Fruit fly (Drosophila melanogaster) Kc167 (cell line): Measurements from ENCODE around the gene CG15399.

Source experiments
- Myc ChIP-seq: fragments of >200 bp; optimal IDR thresholded peaks from 2 replicates; lab custom pipeline; 2017; ENCODE audit warnings: missing external identifiers
- Sin3A ChIP-seq: fragments of >200 bp; optimal IDR thresholded peaks from 2 replicates; lab custom pipeline; 2018; ENCODE audit warnings: missing external identifiers
- h ChIP-seq: fragments of >200 bp; optimal IDR thresholded peaks from 3 replicates; lab custom pipeline; 2018; ENCODE audit warnings: missing external identifiers
- insv ChIP-seq: fragments of >200 bp; optimal IDR thresholded peaks from 3 replicates; lab custom pipeline; 2018; ENCODE audit warnings: missing external identifiers
- psq ChIP-seq: fragments of >200 bp; optimal IDR thresholded peaks from 2 replicates; lab custom pipeline; 2017; ENCODE audit warnings: missing external identifiers
- ttk ChIP-seq: sonication (Bioruptor generic); optimal IDR thresholded peaks from 2 replicates; lab custom pipeline; 2017; ENCODE audit warnings: missing external identifiers

Gene CG15399

DNA sequence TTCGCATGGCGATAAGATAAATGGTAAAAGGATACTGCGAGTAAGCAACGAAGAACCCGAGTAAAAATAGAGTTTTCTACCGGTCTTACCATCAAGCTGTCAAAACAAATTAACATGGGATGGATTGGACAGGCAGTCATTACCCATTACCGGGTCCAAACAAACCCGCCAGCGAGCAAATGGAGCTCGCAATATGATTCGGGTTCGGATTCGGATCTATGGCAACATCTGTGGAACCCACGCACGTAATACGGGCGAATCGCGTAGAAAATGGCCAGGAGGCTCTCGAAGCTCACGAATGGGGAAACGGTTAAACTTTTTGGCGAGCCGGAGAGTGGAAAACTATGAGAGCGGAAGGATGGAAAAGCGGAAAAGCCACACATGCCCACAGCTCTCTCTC is 25.6 kb upstream of the CG15399 start:
- TF ChIP-seq h (lab: Kevin White, UChicago) (no peak), Myc (lab: Kevin White, UChicago) (no peak), psq (lab: Kevin White, UChicago) (no peak), insv (no peak), ttk (lab: Kevin White, UChicago) (no peak), Sin3A (lab: Kevin White, UChicago) (no peak)

DNA sequence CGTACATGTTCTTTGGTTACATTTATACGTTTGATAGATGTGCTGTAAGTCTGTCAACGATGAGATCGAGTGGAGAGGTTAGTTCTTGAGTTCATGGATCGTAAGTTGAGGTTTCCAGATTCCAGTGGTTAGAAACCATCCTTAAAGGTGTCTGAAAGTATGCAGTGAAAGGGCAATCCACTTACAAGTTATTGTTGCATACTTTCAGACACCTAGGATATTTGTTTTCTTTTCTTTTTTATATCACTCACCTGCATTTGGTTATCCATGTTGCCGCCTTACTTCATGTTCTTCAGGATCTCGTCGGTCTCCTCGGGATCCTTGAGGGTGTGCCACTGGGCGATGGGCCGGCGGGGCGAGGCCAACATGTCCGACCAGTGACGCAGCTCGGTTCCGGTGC is 11.2 kb upstream of the CG15399 start:
- TF ChIP-seq ttk (lab: Kevin White, UChicago) (no peak), insv (no peak), Myc (lab: Kevin White, UChicago) (no peak), Sin3A (lab: Kevin White, UChicago) (no peak), h (lab: Kevin White, UChicago) (no peak)

DNA sequence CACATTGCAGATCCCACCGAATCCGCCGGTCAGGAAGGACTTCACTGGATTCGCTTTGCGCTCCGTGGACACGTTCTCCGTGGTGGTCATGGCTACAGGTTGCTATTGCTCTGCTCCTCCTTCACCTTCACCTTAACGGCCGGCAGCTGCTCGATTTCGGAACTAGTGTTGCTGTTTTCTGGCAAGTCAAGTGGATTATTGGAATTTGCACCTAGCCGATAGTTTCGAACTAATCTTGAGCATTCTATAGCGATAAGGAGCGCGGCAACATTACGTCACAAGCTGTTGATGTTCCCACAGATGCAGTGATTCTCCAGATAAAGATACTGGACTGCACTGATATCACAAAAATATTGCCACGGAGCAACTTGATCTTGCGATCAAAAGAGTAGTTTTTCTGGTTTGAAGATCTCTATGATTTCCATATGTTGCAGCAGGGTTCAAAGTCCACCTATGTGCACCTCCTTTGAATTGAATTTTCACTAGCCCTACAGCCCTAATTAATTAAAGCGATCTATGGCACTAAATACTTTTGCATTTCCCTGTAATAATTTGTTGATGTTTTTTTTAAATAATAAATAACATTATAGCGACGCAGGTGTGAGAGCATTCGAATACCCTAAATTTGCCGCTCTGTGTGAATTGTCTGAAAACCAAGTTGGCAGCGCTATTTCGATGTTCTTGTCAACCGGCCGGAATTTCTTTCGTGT is 1.9 kb downstream of the CG15399 start, which contains the start of the genes colt and HINT1:
Gene colt, minus strand, starts transcription at position 594 of the 710 bp plus-strand sequence.
Gene HINT1, plus strand, starts transcription at position 660 of the 710 bp plus-strand sequence.
- no peak for TF ChIP-seq Sin3A (lab: Kevin White, UChicago)
- TF ChIP-seq h (lab: Kevin White, UChicago): no peak
- no peak for TF ChIP-seq ttk (lab: Kevin White, UChicago)
- TF ChIP-seq insv: no peak
- no peak for TF ChIP-seq Myc (lab: Kevin White, UChicago)
- no peak for TF ChIP-seq psq (lab: Kevin White, UChicago)

- TF ChIP-seq h (lab: Kevin White, UChicago) (no peak), psq (lab: Kevin White, UChicago) (no peak), Myc (lab: Kevin White, UChicago) (no peak), ttk (lab: Kevin White, UChicago) (no peak), Sin3A (lab: Kevin White, UChicago) (no peak), insv (no peak)
Observed at dm6 chr2L:2767627-2768026, 3.9 kb downstream of the CG15399 start, which contains the start of the genes Taf10b and Taf10. Gene Taf10b (minus strand): TSS chr2L:2767845. Gene Taf10 (plus strand): TSS chr2L:2767890.

DNA sequence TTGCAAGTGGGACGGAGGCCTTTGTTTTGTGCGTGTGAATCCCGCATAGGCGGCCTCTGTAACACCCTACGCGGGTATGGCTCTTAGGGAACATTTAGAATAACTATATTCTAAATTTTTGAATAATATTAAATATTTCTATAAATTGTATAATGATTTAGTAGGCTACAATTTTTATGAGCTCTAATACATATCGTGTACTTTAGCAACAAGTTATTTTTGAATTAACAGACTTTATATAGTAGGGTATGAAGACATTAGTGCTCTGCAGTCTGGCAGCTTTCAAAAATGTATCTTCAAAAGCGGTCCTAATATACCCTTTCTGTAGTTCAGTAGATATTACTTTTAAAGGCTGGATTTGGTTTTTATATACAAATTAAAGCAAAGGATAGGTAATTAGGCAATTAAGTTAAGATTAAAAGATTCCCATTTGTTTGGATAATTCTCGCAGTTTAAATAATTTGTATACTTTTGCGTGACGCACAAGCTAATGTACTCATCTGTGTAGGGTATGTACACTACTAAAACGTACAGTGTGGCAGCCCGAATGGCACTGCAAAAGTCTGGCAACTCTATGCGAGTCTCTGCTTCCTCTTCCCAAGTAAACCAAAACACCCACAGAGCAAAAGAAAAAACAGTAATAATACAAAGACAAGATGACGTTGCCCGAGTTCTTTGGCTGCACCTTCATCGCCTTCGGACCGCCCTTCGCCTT is 5.8 kb downstream of the CG15399 start, which contains the start of the genes Snx21 and aph-1:
Gene Snx21, minus strand, starts transcription at position 7 of the 715 bp plus-strand sequence.
Gene aph-1, plus strand, starts transcription at position 575 of the 715 bp plus-strand sequence.
- TF ChIP-seq psq (lab: Kevin White, UChicago) (no peak), Sin3A (lab: Kevin White, UChicago) (no peak), h (lab: Kevin White, UChicago) (no peak), ttk (lab: Kevin White, UChicago) (no peak), Myc (lab: Kevin White, UChicago) (no peak), insv (no peak)

DNA sequence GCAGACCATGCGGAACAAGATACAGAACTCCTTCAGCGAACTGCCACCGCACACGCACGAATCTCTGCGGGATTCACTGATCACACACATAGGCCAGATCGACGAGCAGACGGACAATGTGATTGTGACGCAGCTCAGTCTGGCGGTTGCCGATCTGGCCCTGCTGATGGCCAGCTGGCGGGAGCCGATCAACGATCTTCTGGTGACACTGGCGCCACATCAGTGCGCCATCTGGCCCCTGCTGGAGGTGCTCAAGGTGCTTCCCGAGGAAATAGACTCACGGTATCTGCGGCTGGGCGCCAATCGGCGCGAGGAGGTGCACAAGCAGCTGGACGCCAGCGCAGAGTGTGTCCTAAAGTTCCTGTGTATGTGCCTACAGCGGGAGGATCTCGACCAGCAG is 11.3 kb downstream of the CG15399 start:
- no peak for TF ChIP-seq insv

- TF ChIP-seq ttk (lab: Kevin White, UChicago) (no peak), psq (lab: Kevin White, UChicago) (no peak), h (lab: Kevin White, UChicago) (no peak)
Observed at dm6 chr2L:2759654-2760053, 11.9 kb downstream of the CG15399 start, which contains the start of the genes HemK2, Snapin and Tnpo-SR. Gene HemK2 (minus strand): TSS chr2L:2759677. Gene Snapin (minus strand): TSS chr2L:2759677. Gene Tnpo-SR (plus strand): TSS chr2L:2759924.

DNA sequence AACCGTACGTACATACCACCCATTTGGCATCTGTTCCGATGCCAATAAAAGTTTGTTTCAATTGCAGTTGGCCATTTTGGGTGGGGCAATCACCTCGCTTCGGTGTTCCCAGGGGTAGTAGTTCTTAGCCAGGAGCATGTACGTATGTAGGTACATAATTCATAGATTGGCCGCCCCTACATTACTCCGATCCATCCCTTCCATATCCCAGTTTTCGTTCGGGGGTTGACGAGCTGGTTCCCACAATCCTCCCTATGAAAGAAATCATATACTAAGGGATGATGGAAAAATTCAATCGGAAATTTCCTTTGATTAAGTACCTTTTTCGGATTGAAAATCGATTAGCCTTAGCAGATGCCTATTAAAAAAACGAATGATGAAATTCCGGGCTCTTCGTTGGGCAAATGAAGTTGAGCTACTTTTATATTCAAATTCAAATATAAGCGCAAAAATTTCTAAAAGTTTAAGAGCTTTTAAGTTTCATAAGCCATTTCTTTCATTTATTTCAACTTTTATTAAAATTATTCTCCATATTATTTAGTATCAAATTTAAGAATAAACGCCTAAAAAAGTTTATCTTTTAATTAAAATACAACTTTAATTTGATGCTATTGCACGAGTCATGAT is 13.5 kb downstream of the CG15399 start:
- TF ChIP-seq h (lab: Kevin White, UChicago) (no peak), Sin3A (lab: Kevin White, UChicago) (no peak), Myc (lab: Kevin White, UChicago) (no peak), psq (lab: Kevin White, UChicago) (no peak), ttk (lab: Kevin White, UChicago) (no peak), insv (no peak)

- TF ChIP-seq insv: peak; percentile 89
- no peak for TF ChIP-seq Myc (lab: Kevin White, UChicago)
- TF ChIP-seq Sin3A (lab: Kevin White, UChicago): no peak
- TF ChIP-seq h (lab: Kevin White, UChicago): peak; percentile 76
- TF ChIP-seq psq (lab: Kevin White, UChicago): no peak
- no peak for TF ChIP-seq ttk (lab: Kevin White, UChicago)
Observed at dm6 chr2L:2755323-2755695, 16.3 kb downstream of the CG15399 start.

dm6 chr2L:2754437-2755322 is 16.9 kb downstream of the CG15399 start:
- TF ChIP-seq Myc (lab: Kevin White, UChicago) (no peak), insv (no peak), Sin3A (lab: Kevin White, UChicago) (no peak), ttk (lab: Kevin White, UChicago) (no peak), h (lab: Kevin White, UChicago) (no peak), psq (lab: Kevin White, UChicago) (no peak)
